Fruit fly (Drosophila melanogaster) whole organism, embryonic: ENCODE measurements around the gene Nab2.
A peak's percentile ranks its signal among the peaks of the same experiment; 100 is the strongest.

Experiments
- ATbp ChIP-seq: fragments of 200-800 bp; sonication (Bioruptor generic); optimal IDR thresholded peaks from 2 replicates; lab custom pipeline; 2017; ENCODE audit warnings: missing biosample characterization, mild to moderate bottlenecking, missing genetic modification characterization, missing genetic modification reagents
- Atf3 ChIP-seq: fragments of 200-800 bp; sonication (Bioruptor generic); optimal IDR thresholded peaks from 3 replicates; lab custom pipeline; 2016; ENCODE audit warnings: missing biosample characterization, missing genetic modification characterization
- Atf6 ChIP-seq: fragments of 200-800 bp; sonication (Bioruptor generic); IDR thresholded peaks from 2 replicates; pipeline ENCODE4 v1.3.6; 2022; ENCODE audit warnings: missing biosample characterization, missing genetic modification characterization
- Awh ChIP-seq: fragments of 200-800 bp; sonication (Bioruptor generic); IDR thresholded peaks from 2 replicates; pipeline ENCODE4, ENCODE4 v1.3.6; 2022; ENCODE audit warnings: missing biosample characterization, missing genetic modification characterization
- C15 ChIP-seq: fragments of 200-800 bp; sonication (Bioruptor generic); IDR thresholded peaks from 3 replicates; pipeline ENCODE4 v1.3.6; 2022; ENCODE audit warnings: missing biosample characterization, missing genetic modification characterization
- CG10321 ChIP-seq: fragments of 200-800 bp; sonication (Bioruptor generic); IDR thresholded peaks from 2 replicates; pipeline ENCODE4 v1.3.6; 2022; ENCODE audit warnings: missing biosample characterization, missing genetic modification characterization
- CG10462 ChIP-seq: fragments of 200-800 bp; sonication (Bioruptor generic); optimal IDR thresholded peaks from 2 replicates; lab custom pipeline; 2016; ENCODE audit warnings: missing biosample characterization, missing genetic modification characterization
- CG10543 ChIP-seq: fragments of 200-800 bp; sonication (Bioruptor generic); optimal IDR thresholded peaks from 3 replicates; lab custom pipeline; 2017; ENCODE audit warnings: missing biosample characterization, mild to moderate bottlenecking, missing genetic modification characterization, moderate library complexity
- CG11456 ChIP-seq: fragments of 200-800 bp; sonication (Bioruptor generic); IDR thresholded peaks from 3 replicates; pipeline ENCODE4 v1.3.6; 2022; ENCODE audit warnings: missing biosample characterization, missing genetic modification characterization
- CG12219 ChIP-seq: fragments of 200-800 bp; sonication (Bioruptor generic); optimal IDR thresholded peaks from 3 replicates; lab custom pipeline; 2018; ENCODE audit warnings: missing biosample characterization, mild to moderate bottlenecking, missing genetic modification characterization
- CG16779 ChIP-seq: fragments of 200-800 bp; sonication (Bioruptor generic); IDR thresholded peaks from 2 replicates; pipeline ENCODE4 v1.3.6; 2022; ENCODE audit warnings: missing biosample characterization, missing genetic modification characterization
- CG17186 ChIP-seq: fragments of 200-800 bp; sonication (Bioruptor generic); optimal IDR thresholded peaks from 3 replicates; lab custom pipeline; 2017; ENCODE audit warnings: missing biosample characterization, missing genetic modification reagents, missing genetic modification characterization
- CG18011 ChIP-seq: fragments of 200-800 bp; sonication (Bioruptor generic); optimal IDR thresholded peaks from 2 replicates; lab custom pipeline; 2017; ENCODE audit warnings: missing biosample characterization, missing genetic modification characterization, mild to moderate bottlenecking, moderate library complexity, missing genotype
- CG1832 ChIP-seq: fragments of 200-800 bp; sonication (Bioruptor generic); optimal IDR thresholded peaks from 2 replicates; lab custom pipeline; 2017; ENCODE audit warnings: missing biosample characterization, mild to moderate bottlenecking, missing genetic modification characterization, inconsistent platforms
- CG18764 ChIP-seq: fragments of 200-800 bp; sonication (Bioruptor generic); optimal IDR thresholded peaks from 3 replicates; lab custom pipeline; 2016; ENCODE audit warnings: missing biosample characterization, missing genetic modification characterization
- CG2116 ChIP-seq: fragments of 200-800 bp; sonication (Bioruptor generic); optimal IDR thresholded peaks from 3 replicates; lab custom pipeline; 2018; ENCODE audit warnings: missing biosample characterization, mild to moderate bottlenecking, missing genetic modification characterization
- CG30431 ChIP-seq: fragments of 200-800 bp; sonication (Bioruptor generic); optimal IDR thresholded peaks from 2 replicates; lab custom pipeline; 2017; ENCODE audit warnings: missing biosample characterization, missing genetic modification characterization
- CG3407 ChIP-seq: fragments of 200-800 bp; sonication (Bioruptor generic); optimal IDR thresholded peaks from 2 replicates; lab custom pipeline; 2018; ENCODE audit warnings: missing biosample characterization, mild to moderate bottlenecking, missing genetic modification characterization
- CG6813 ChIP-seq: fragments of 200-800 bp; sonication (Bioruptor generic); optimal IDR thresholded peaks from 2 replicates; lab custom pipeline; 2017; ENCODE audit warnings: missing biosample characterization, missing genetic modification characterization, mild to moderate bottlenecking, moderate library complexity, missing genetic modification reagents
- CG7987 ChIP-seq: fragments of 200-800 bp; sonication (Bioruptor generic); optimal IDR thresholded peaks from 2 replicates; lab custom pipeline; 2018; ENCODE audit warnings: missing biosample characterization, mild to moderate bottlenecking, missing genetic modification characterization, moderate library complexity
- CoRest ChIP-seq: fragments of 200-800 bp; sonication (Bioruptor generic); optimal IDR thresholded peaks from 3 replicates; lab custom pipeline; 2018; ENCODE audit warnings: missing biosample characterization, mild to moderate bottlenecking, missing genetic modification characterization, moderate library complexity
- Eip74EF ChIP-seq, 2 experiments: fragments of 200-800 bp in 1 of 2; fragments of >200 bp in 1 of 2; sonication (Bioruptor generic) in 1 of 2; optimal IDR thresholded peaks; 2 replicates each; lab custom pipeline; 2017 to 2019; ENCODE audit warnings: missing biosample characterization in 2 of 2, missing genetic modification characterization in 2 of 2, mild to moderate bottlenecking in 1 of 2, moderate library complexity in 1 of 2
- Elba2 ChIP-seq: fragments of 200-800 bp; sonication (Bioruptor generic); optimal IDR thresholded peaks from 3 replicates; lab custom pipeline; 2016; ENCODE audit warnings: missing biosample characterization, missing genetic modification characterization
- Ets97D ChIP-seq: fragments of 200-800 bp; sonication (Bioruptor generic); optimal IDR thresholded peaks from 3 replicates; lab custom pipeline; 2016; ENCODE audit warnings: missing biosample characterization, missing genetic modification characterization
- H2.0 ChIP-seq: fragments of 200-800 bp; sonication (Bioruptor generic); IDR thresholded peaks from 2 replicates; pipeline ENCODE4 v1.3.6; 2022; ENCODE audit warnings: missing biosample characterization, missing genetic modification characterization
- HLH54F ChIP-seq: fragments of 200-800 bp; sonication (Bioruptor generic); optimal IDR thresholded peaks from 3 replicates; lab custom pipeline; 2016; ENCODE audit warnings: missing biosample characterization, missing genetic modification characterization
- HLHmδ ChIP-seq: fragments of 200-800 bp; sonication (Bioruptor generic); optimal IDR thresholded peaks from 2 replicates; lab custom pipeline; 2018; ENCODE audit warnings: missing biosample characterization, mild to moderate bottlenecking, missing genetic modification characterization, moderate library complexity
- Hmx ChIP-seq: fragments of 200-800 bp; sonication (Bioruptor generic); optimal IDR thresholded peaks from 2 replicates; lab custom pipeline; 2016; ENCODE audit warnings: missing biosample characterization, missing genetic modification characterization
- Mad ChIP-seq: fragments of 200-800 bp; sonication (Bioruptor generic); optimal IDR thresholded peaks from 2 replicates; lab custom pipeline; 2016; ENCODE audit warnings: missing biosample characterization, missing genetic modification characterization
- Med ChIP-seq: fragments of 200-800 bp; sonication (Bioruptor generic); peaks from one replicate; lab custom pipeline; 2016; ENCODE audit warnings: missing biosample characterization, missing genetic modification characterization, mild to moderate bottlenecking, inconsistent platforms, moderate library complexity
- Nf-YC ChIP-seq: fragments of 200-800 bp; optimal IDR thresholded peaks from 3 replicates; lab custom pipeline; 2019; ENCODE audit warnings: missing biosample characterization, mild to moderate bottlenecking, missing genetic modification characterization, moderate library complexity
- Poxn ChIP-seq: fragments of 200-800 bp; sonication (Bioruptor generic); IDR thresholded peaks from 2 replicates; pipeline ENCODE4 v1.3.6; 2022; ENCODE audit warnings: missing biosample characterization, missing genetic modification characterization
- Rfx ChIP-seq: fragments of 200-800 bp; sonication (Bioruptor generic); IDR thresholded peaks from 2 replicates; pipeline ENCODE4 v1.3.6; 2022; ENCODE audit warnings: missing biosample characterization, missing genetic modification characterization
- Six4 ChIP-seq: fragments of 200-800 bp; sonication (Bioruptor generic); optimal IDR thresholded peaks from 2 replicates; lab custom pipeline; 2016; ENCODE audit warnings: missing biosample characterization, missing genetic modification characterization
- ash1 ChIP-seq: fragments of 200-800 bp; sonication (Bioruptor generic); optimal IDR thresholded peaks from 2 replicates; lab custom pipeline; 2018; ENCODE audit warnings: missing biosample characterization, mild to moderate bottlenecking, missing genetic modification characterization
- chinmo ChIP-seq: fragments of 200-800 bp; sonication (Bioruptor generic); IDR thresholded peaks from 4 replicates; pipeline ENCODE4 v1.3.6; 2022; ENCODE audit warnings: missing biosample characterization, missing genetic modification characterization; ENCODE audit not compliant: partially characterized antibody
- ems ChIP-seq: fragments of 200-800 bp; sonication (Bioruptor generic); optimal IDR thresholded peaks from 3 replicates; lab custom pipeline; 2016; ENCODE audit warnings: missing biosample characterization, missing genetic modification characterization
- esg ChIP-seq: fragments of 200-800 bp; sonication (Bioruptor generic); conservative IDR thresholded peaks from 2 replicates; pipeline ENCODE4 v1.3.6; 2022; ENCODE audit warnings: missing biosample characterization, missing genetic modification characterization
- hb ChIP-seq: fragments of 200-800 bp; sonication (Bioruptor generic); IDR thresholded peaks from 3 replicates; pipeline ENCODE4 v1.3.6; 2022; ENCODE audit warnings: missing biosample characterization, missing genetic modification characterization; ENCODE audit not compliant: partially characterized antibody
- insv ChIP-seq, 2 experiments: fragments of 200-800 bp; sonication (Bioruptor generic); optimal IDR thresholded peaks; 3 replicates each; lab custom pipeline; 2016 to 2018; ENCODE audit warnings: missing biosample characterization in 2 of 2, missing genetic modification characterization in 2 of 2
- inv ChIP-seq: fragments of 200-800 bp; sonication (Bioruptor generic); IDR thresholded peaks from 2 replicates; pipeline ENCODE4 v1.3.6; 2022; ENCODE audit warnings: missing biosample characterization, missing genetic modification characterization; ENCODE audit not compliant: partially characterized antibody
- kah ChIP-seq: fragments of 200-800 bp; sonication (Bioruptor generic); optimal IDR thresholded peaks from 2 replicates; lab custom pipeline; 2018; ENCODE audit warnings: missing biosample characterization, mild to moderate bottlenecking, missing genetic modification characterization
- kay ChIP-seq: fragments of 200-800 bp; sonication (Bioruptor generic); optimal IDR thresholded peaks from 2 replicates; lab custom pipeline; 2016; ENCODE audit warnings: missing biosample characterization, missing genetic modification characterization
- kni ChIP-seq: fragments of 200-800 bp; sonication (Bioruptor generic); optimal IDR thresholded peaks from 3 replicates; lab custom pipeline; 2017; ENCODE audit warnings: mild to moderate bottlenecking, missing biosample characterization, missing genetic modification reagents, missing genetic modification characterization
- lab ChIP-seq: fragments of 200-800 bp; sonication (Bioruptor generic); optimal IDR thresholded peaks from 3 replicates; lab custom pipeline; 2017; ENCODE audit warnings: missing biosample characterization, missing genetic modification characterization, mild to moderate bottlenecking, moderate library complexity, missing genetic modification reagents
- pho ChIP-seq: fragments of 200-800 bp; sonication (Bioruptor generic); optimal IDR thresholded peaks from 2 replicates; lab custom pipeline; 2016; ENCODE audit warnings: missing biosample characterization, missing genetic modification characterization
- pita ChIP-seq: fragments of 200-800 bp; sonication (Bioruptor generic); optimal IDR thresholded peaks from 2 replicates; lab custom pipeline; 2017; ENCODE audit warnings: missing biosample characterization, mild to moderate bottlenecking, missing genetic modification characterization
- slou ChIP-seq: fragments of 200-800 bp; sonication (Bioruptor generic); optimal IDR thresholded peaks from 3 replicates; lab custom pipeline; 2016; ENCODE audit warnings: missing biosample characterization, missing genetic modification characterization
- sob ChIP-seq: fragments of 200-800 bp; sonication (Bioruptor generic); IDR thresholded peaks from 2 replicates; pipeline ENCODE4 v1.3.6; 2022; ENCODE audit warnings: missing biosample characterization, missing genetic modification characterization
- vvl ChIP-seq: fragments of 200-800 bp; sonication (Bioruptor generic); IDR thresholded peaks from 2 replicates; pipeline ENCODE4 v1.3.6; 2022; ENCODE audit warnings: missing biosample characterization, missing genetic modification characterization

Gene Nab2

DNA sequence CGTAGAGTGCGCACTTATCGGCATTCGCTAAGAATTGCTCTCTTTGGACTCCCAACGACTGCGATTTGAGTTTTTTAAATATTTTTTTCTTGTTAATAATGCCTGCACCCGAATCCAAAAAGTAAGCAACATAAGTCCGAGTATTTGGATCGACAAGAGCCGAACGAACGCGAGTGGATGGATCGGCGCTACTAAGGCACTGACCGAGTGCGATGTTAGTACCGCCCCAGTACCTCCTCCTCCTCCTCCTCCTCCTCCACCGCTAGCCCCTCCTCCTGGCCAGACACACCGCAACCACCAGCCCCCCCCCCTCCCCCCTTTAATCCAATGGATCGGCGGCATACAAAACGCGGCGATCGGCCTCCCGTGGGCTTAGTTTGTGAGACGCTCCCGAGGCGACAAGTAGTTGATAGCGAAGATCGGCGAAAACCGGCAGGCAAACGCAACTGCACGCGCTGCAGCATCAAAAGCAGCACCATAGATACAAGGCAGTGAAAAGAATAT lies 34.6 kb downstream of the Nab2 start, which contains the start of gene CG6356 (continued):
- peak; percentile 69; the same call in 1 of the 3 replicates for TF ChIP-seq CG11456 (GFP tag; lab: Robert Waterston, UW)
- TF ChIP-seq CG17186 (GFP tag; lab: Kevin White, UChicago): no peak
- no peak for TF ChIP-seq Nf-YC (tag; lab: Kevin White, UChicago)
- TF ChIP-seq ems (GFP tag; lab: Kevin White, UChicago): no peak
- TF ChIP-seq CG1832: peak; percentile 16
- TF ChIP-seq CG10543 (GFP tag; lab: Kevin White, UChicago): peak; percentile 87
- no peak for TF ChIP-seq C15 (GFP tag; lab: Robert Waterston, UW)
- TF ChIP-seq slou (GFP tag; lab: Kevin White, UChicago): no peak
- 0 out of 4 replicates have a peak, but pooled peaks have one; percentile 49 for TF ChIP-seq chinmo (GFP tag; lab: Robert Waterston, UW)
- TF ChIP-seq lab (GFP tag; lab: Kevin White, UChicago): peak; percentile 14
- no peak for TF ChIP-seq insv (GFP tag; optimal IDR thresholded peaks at IDR 0.05; lab: Kevin White, UChicago)
- TF ChIP-seq sob (GFP tag; lab: Robert Waterston, UW): peak; percentile 31; the same call in 1 of the 2 replicates
- no peak for TF ChIP-seq ATbp
- TF ChIP-seq Hmx (GFP tag; lab: Kevin White, UChicago): no peak
- TF ChIP-seq CG3407 (GFP tag; lab: Kevin White, UChicago): no peak
- TF ChIP-seq CG10321 (GFP tag; lab: Robert Waterston, UW): no peak
- TF ChIP-seq CG10462 (GFP tag; lab: Kevin White, UChicago): no peak
- TF ChIP-seq kni (GFP tag; lab: Kevin White, UChicago): peak; percentile 49
- TF ChIP-seq Poxn: no peak
- no peak for TF ChIP-seq Eip74EF (GFP tag; optimal IDR thresholded peaks at IDR 0.05; lab: Kevin White, UChicago)
- TF ChIP-seq HLHmδ (GFP tag; lab: Kevin White, UChicago): peak; percentile 35
- no peak for TF ChIP-seq kay
- no peak for TF ChIP-seq CG6813
- TF ChIP-seq Med (GFP tag; lab: Kevin White, UChicago): peak; percentile 58
- peak; percentile 37 for TF ChIP-seq Rfx (GFP tag; lab: Robert Waterston, UW)
- TF ChIP-seq inv (GFP tag; lab: Robert Waterston, UW): 0 out of 2 replicates have a peak, but pooled peaks have one; percentile 16
- TF ChIP-seq pho (GFP tag; lab: Kevin White, UChicago): no peak
- TF ChIP-seq CG16779 (GFP tag; lab: Robert Waterston, UW): 0 out of 2 replicates have a peak, but pooled peaks have one; percentile 11
- peak; percentile 58 for TF ChIP-seq vvl (GFP tag; lab: Robert Waterston, UW)
- TF ChIP-seq HLH54F (GFP tag; lab: Kevin White, UChicago): no peak
- TF ChIP-seq Awh (GFP tag; lab: Robert Waterston, UW): no peak
- no peak for TF ChIP-seq CG2116 (GFP tag; lab: Kevin White, UChicago)
- no peak for TF ChIP-seq pita (GFP tag; lab: Kevin White, UChicago)
- TF ChIP-seq hb (GFP tag; lab: Robert Waterston, UW): no peak
- TF ChIP-seq kah (GFP tag; lab: Kevin White, UChicago): peak; percentile 81
- no peak for TF ChIP-seq Atf3 (GFP tag; lab: Kevin White, UChicago)
- no peak for TF ChIP-seq Ets97D
- TF ChIP-seq Mad: no peak
- TF ChIP-seq CG18011 (GFP tag; lab: Kevin White, UChicago): no peak
- no peak for TF ChIP-seq ash1 (GFP tag; lab: Kevin White, UChicago)
- no peak for TF ChIP-seq CG12219 (GFP tag; lab: Kevin White, UChicago)
- TF ChIP-seq CG7987 (GFP tag; lab: Kevin White, UChicago): no peak
- TF ChIP-seq esg (GFP tag; lab: Robert Waterston, UW): no peak
- TF ChIP-seq Atf6: no peak
- TF ChIP-seq Six4 (GFP tag; lab: Kevin White, UChicago): no peak
- TF ChIP-seq H2.0: no peak
- no peak for TF ChIP-seq CG30431 (GFP tag; lab: Kevin White, UChicago)
- no peak for TF ChIP-seq Elba2 (GFP tag; lab: Kevin White, UChicago)
- TF ChIP-seq CG18764 (GFP tag; lab: Kevin White, UChicago): no peak
- TF ChIP-seq CoRest (tag; lab: Kevin White, UChicago): no peak
